Fruit fly (Drosophila melanogaster): Measurements from ENCODE around the gene SP555.

- TF ChIP-seq psq (optimal IDR thresholded peaks at IDR 0.05) (no peak), h (optimal IDR thresholded peaks at IDR 0.05) (no peak), Myc (optimal IDR thresholded peaks at IDR 0.05) (no peak), Sin3A (optimal IDR thresholded peaks at IDR 0.05) (no peak)
Observed at dm6 chr2L:5009306-5010030, 28.0 kb upstream of the SP555 start, which contains the start of gene Rtnl1.

Data from Kc167 (cell line).